Worm (Caenorhabditis elegans) whole organism, mixed stage, embryonic: ENCODE measurements around the gene T08D10.3.

ENCODE experiments used
- lin-13 ChIP-seq: fragments of 150-350 bp; optimal IDR thresholded peaks from 2 replicates; lab custom pipeline; 2014; ENCODE audit warnings: missing biosample characterization, missing genetic modification characterization
- mep-1 ChIP-seq: fragments of 150-350 bp; optimal IDR thresholded peaks from 2 replicates; lab custom pipeline; 2017; ENCODE audit warnings: missing biosample characterization, missing genetic modification reagents, missing genetic modification characterization, inconsistent platforms
- pha-4 ChIP-seq: fragments of 150-350 bp; optimal IDR thresholded peaks from 2 replicates; lab custom pipeline; 2018; ENCODE audit warnings: missing biosample characterization, missing genetic modification reagents, missing genetic modification characterization

ce11 chrX:11938826-11939225 is 16.4 kb upstream of the T08D10.3 start, which contains the start of gene F55G7.5:
- TF ChIP-seq mep-1 (tag; lab: Kevin White, UChicago) (no peak), lin-13 (tag; lab: Kevin White, UChicago) (no peak), pha-4 (tag; lab: Kevin White, UChicago) (no peak)
